Fruit fly (Drosophila melanogaster): Measurements from ENCODE around the gene dl.

- TF ChIP-seq CG32121 (GFP tag; IDR thresholded peaks at IDR 0.05) (peak; percentile 83), CG4496 (GFP tag; IDR thresholded peaks at IDR 0.05) (peak; percentile 74), EcR (GFP tag; optimal IDR thresholded peaks at IDR 0.05) (no peak), CG9948 (tag; optimal IDR thresholded peaks at IDR 0.05) (peak; percentile 43), CG17806 (tag; optimal IDR thresholded peaks at IDR 0.05) (no peak), CG12605 (GFP tag; IDR thresholded peaks at IDR 0.05) (no peak), CG8301 (tag; optimal IDR thresholded peaks at IDR 0.05) (peak; percentile 48), rn (GFP tag; IDR thresholded peaks at IDR 0.05) (no peak), CG14655 (GFP tag; optimal IDR thresholded peaks at IDR 0.05) (peak; percentile 66)
These were observed 18.8 kb downstream of the dl start for dm6 chr2L:17431359-17431675.

Data from whole organism, pupa.